Fruit fly (Drosophila melanogaster) whole organism, embryonic: ENCODE measurements around the gene CG5355.

ENCODE experiments used
- BtbVII ChIP-seq: fragments of 200-800 bp; sonication (Bioruptor generic); optimal IDR thresholded peaks from 3 replicates; lab custom pipeline; 2017; ENCODE audit warnings: missing biosample characterization, mild to moderate bottlenecking, missing genetic modification characterization
- Bteb2 ChIP-seq: fragments of 200-800 bp; sonication (Bioruptor generic); optimal IDR thresholded peaks from 2 replicates; lab custom pipeline; 2016; ENCODE audit warnings: missing biosample characterization, missing genetic modification characterization
- CG10979 ChIP-seq: fragments of 200-800 bp; sonication (Bioruptor generic); optimal IDR thresholded peaks from 2 replicates; lab custom pipeline; 2018; ENCODE audit warnings: missing biosample characterization, mild to moderate bottlenecking, missing genetic modification characterization, moderate library complexity
- CG11456 ChIP-seq: fragments of 200-800 bp; sonication (Bioruptor generic); IDR thresholded peaks from 3 replicates; pipeline ENCODE4 v1.3.6; 2022; ENCODE audit warnings: missing biosample characterization, missing genetic modification characterization
- CG11560 ChIP-seq: fragments of 200-800 bp; sonication (Bioruptor generic); IDR thresholded peaks from 3 replicates; pipeline ENCODE4 v1.3.6; 2022; ENCODE audit warnings: missing biosample characterization, missing genetic modification characterization
- CG11723 ChIP-seq: fragments of 200-800 bp; sonication (Bioruptor generic); optimal IDR thresholded peaks from 2 replicates; lab custom pipeline; 2017; ENCODE audit warnings: missing biosample characterization, mild to moderate bottlenecking, missing genetic modification characterization
- CG12299 ChIP-seq: fragments of 200-800 bp; sonication (Bioruptor generic); optimal IDR thresholded peaks from 2 replicates; lab custom pipeline; 2018; ENCODE audit warnings: missing biosample characterization, mild to moderate bottlenecking, missing genetic modification characterization
- CG12659 ChIP-seq: fragments of 200-800 bp; sonication (Bioruptor generic); optimal IDR thresholded peaks from 3 replicates; lab custom pipeline; 2017; ENCODE audit warnings: mild to moderate bottlenecking, missing biosample characterization, missing genetic modification reagents, missing genetic modification characterization
- CG14965 ChIP-seq: fragments of 200-800 bp; sonication (Bioruptor generic); optimal IDR thresholded peaks from 2 replicates; lab custom pipeline; 2016; ENCODE audit warnings: missing biosample characterization, missing genetic modification characterization, borderline replicate concordance
- CG1603 ChIP-seq: fragments of 200-800 bp; sonication (Bioruptor generic); optimal IDR thresholded peaks from 2 replicates; lab custom pipeline; 2019; ENCODE audit warnings: missing biosample characterization, mild to moderate bottlenecking, missing genetic modification characterization, moderate library complexity
- CG17802 ChIP-seq: fragments of 200-800 bp; sonication (Bioruptor generic); optimal IDR thresholded peaks from 2 replicates; lab custom pipeline; 2018; ENCODE audit warnings: missing biosample characterization, mild to moderate bottlenecking, missing genetic modification characterization, moderate library complexity
- CG2875 ChIP-seq: fragments of 200-800 bp; sonication (Bioruptor generic); optimal IDR thresholded peaks from 2 replicates; lab custom pipeline; 2017; ENCODE audit warnings: missing biosample characterization, mild to moderate bottlenecking, missing genetic modification characterization, missing genetic modification reagents
- CG3847 ChIP-seq: fragments of 200-800 bp; sonication (Bioruptor generic); IDR thresholded peaks from 2 replicates; pipeline ENCODE4 v1.3.6; 2022; ENCODE audit warnings: missing biosample characterization, missing genetic modification characterization
- CG4328 ChIP-seq: fragments of 200-800 bp; sonication (Bioruptor generic); optimal IDR thresholded peaks from 3 replicates; lab custom pipeline; 2017; ENCODE audit warnings: missing biosample characterization, missing genetic modification reagents, missing genetic modification characterization
- CG4360 ChIP-seq: fragments of 200-800 bp; sonication (Bioruptor generic); IDR thresholded peaks from 2 replicates; pipeline ENCODE4 v1.3.6; 2022; ENCODE audit warnings: missing biosample characterization, missing genetic modification characterization
- CG6791 ChIP-seq: fragments of 200-800 bp; sonication (Bioruptor generic); IDR thresholded peaks from 3 replicates; pipeline ENCODE4 v1.3.6; 2022; ENCODE audit warnings: missing biosample characterization, missing genetic modification characterization; ENCODE audit not compliant: partially characterized antibody
- CTCF ChIP-seq: fragments of 200-800 bp; sonication (Bioruptor generic); optimal IDR thresholded peaks from 2 replicates; lab custom pipeline; 2017; ENCODE audit warnings: missing biosample characterization, mild to moderate bottlenecking, missing genetic modification characterization, moderate library complexity
- Dll ChIP-seq: fragments of 200-800 bp; sonication (Bioruptor generic); IDR thresholded peaks from 4 replicates; pipeline ENCODE4 v1.3.6; 2022; ENCODE audit warnings: missing biosample characterization, missing genetic modification characterization; ENCODE audit not compliant: partially characterized antibody
- ERR ChIP-seq: fragments of 200-800 bp; sonication (Bioruptor generic); optimal IDR thresholded peaks from 2 replicates; lab custom pipeline; 2016; ENCODE audit warnings: missing biosample characterization, missing genetic modification characterization
- Eip74EF ChIP-seq, 2 experiments: fragments of 200-800 bp in 1 of 2; fragments of >200 bp in 1 of 2; sonication (Bioruptor generic) in 1 of 2; optimal IDR thresholded peaks; 2 replicates each; lab custom pipeline; 2017 to 2019; ENCODE audit warnings: missing biosample characterization in 2 of 2, missing genetic modification characterization in 2 of 2, mild to moderate bottlenecking in 1 of 2, moderate library complexity in 1 of 2
- Ets65A ChIP-seq: fragments of 200-800 bp; sonication (Bioruptor generic); peaks from one replicate; lab custom pipeline; 2016; ENCODE audit warnings: missing biosample characterization, missing genetic modification characterization
- Gsc ChIP-seq: fragments of 200-800 bp; sonication (Bioruptor generic); IDR thresholded peaks from 2 replicates; pipeline ENCODE4 v1.3.6; 2022; ENCODE audit warnings: missing biosample characterization, missing genetic modification characterization
- Med ChIP-seq: fragments of 200-800 bp; sonication (Bioruptor generic); peaks from one replicate; lab custom pipeline; 2016; ENCODE audit warnings: missing biosample characterization, missing genetic modification characterization, mild to moderate bottlenecking, inconsistent platforms, moderate library complexity
- Mes4 ChIP-seq: fragments of 200-800 bp; sonication (Bioruptor generic); optimal IDR thresholded peaks from 2 replicates; lab custom pipeline; 2016; ENCODE audit warnings: missing biosample characterization, missing genetic modification characterization
- Myb ChIP-seq: fragments of 200-800 bp; sonication (Bioruptor generic); optimal IDR thresholded peaks from 2 replicates; lab custom pipeline; 2016; ENCODE audit warnings: missing biosample characterization, missing genetic modification characterization
- NC2β ChIP-seq: fragments of 200-800 bp; sonication (Bioruptor generic); optimal IDR thresholded peaks from 2 replicates; lab custom pipeline; 2016; ENCODE audit warnings: missing biosample characterization, missing genetic modification characterization
- NK7.1 ChIP-seq: fragments of 200-800 bp; sonication (Bioruptor generic); optimal IDR thresholded peaks from 3 replicates; lab custom pipeline; 2016; ENCODE audit warnings: missing biosample characterization, missing genetic modification characterization
- Oaz ChIP-seq: fragments of 200-800 bp; sonication (Bioruptor generic); IDR thresholded peaks from 2 replicates; pipeline ENCODE4 v1.3.6; 2022; ENCODE audit warnings: missing biosample characterization, missing genetic modification characterization
- Oli ChIP-seq: fragments of 200-800 bp; sonication (Bioruptor generic); optimal IDR thresholded peaks from 2 replicates; lab custom pipeline; 2018; ENCODE audit warnings: missing biosample characterization, mild to moderate bottlenecking, missing genetic modification characterization, moderate library complexity
- Spps ChIP-seq: fragments of 200-800 bp; sonication (Bioruptor generic); optimal IDR thresholded peaks from 2 replicates; lab custom pipeline; 2018; ENCODE audit warnings: missing biosample characterization, mild to moderate bottlenecking, missing genetic modification characterization
- ash1 ChIP-seq: fragments of 200-800 bp; sonication (Bioruptor generic); optimal IDR thresholded peaks from 2 replicates; lab custom pipeline; 2018; ENCODE audit warnings: missing biosample characterization, mild to moderate bottlenecking, missing genetic modification characterization
- az2 ChIP-seq: fragments of 200-800 bp; sonication (Bioruptor generic); optimal IDR thresholded peaks from 3 replicates; lab custom pipeline; 2016; ENCODE audit warnings: missing biosample characterization, missing genetic modification characterization
- btn ChIP-seq: fragments of 200-800 bp; sonication (Bioruptor generic); optimal IDR thresholded peaks from 2 replicates; lab custom pipeline; 2016; ENCODE audit warnings: missing biosample characterization, missing genetic modification characterization
- chn ChIP-seq: fragments of 200-800 bp; sonication (Bioruptor generic); optimal IDR thresholded peaks from 2 replicates; lab custom pipeline; 2016; ENCODE audit warnings: missing biosample characterization, missing genetic modification characterization
- cwo ChIP-seq: fragments of 200-800 bp; sonication (Bioruptor generic); optimal IDR thresholded peaks from 3 replicates; lab custom pipeline; 2017; ENCODE audit warnings: missing biosample characterization, missing genetic modification characterization, mild to moderate bottlenecking, moderate library complexity, missing genetic modification reagents
- emc ChIP-seq: fragments of 200-800 bp; sonication (Bioruptor generic); optimal IDR thresholded peaks from 2 replicates; lab custom pipeline; 2016; ENCODE audit warnings: missing biosample characterization, missing genetic modification characterization
- fd96Cb ChIP-seq: fragments of 200-800 bp; sonication (Bioruptor generic); optimal IDR thresholded peaks from 2 replicates; lab custom pipeline; 2018; ENCODE audit warnings: missing biosample characterization, mild to moderate bottlenecking, missing genetic modification characterization, moderate library complexity
- gt ChIP-seq: fragments of 200-800 bp; sonication (Bioruptor generic); IDR thresholded peaks from 2 replicates; pipeline ENCODE4 v1.3.6; 2022; ENCODE audit warnings: missing biosample characterization, missing genetic modification characterization
- hkb ChIP-seq, 2 experiments: fragments of 200-800 bp in 1 of 2; fragments of >200 bp in 1 of 2; sonication (Bioruptor generic) in 1 of 2; IDR thresholded peaks in 1 of 2; optimal IDR thresholded peaks in 1 of 2; 2 replicates each; pipeline versions ENCODE4 v1.3.6 to Lab custom; 2017 to 2022; ENCODE audit warnings: missing biosample characterization in 1 of 2, missing genetic modification characterization in 1 of 2
- ind ChIP-seq: fragments of 200-800 bp; sonication (Bioruptor generic); optimal IDR thresholded peaks from 3 replicates; lab custom pipeline; 2016; ENCODE audit warnings: missing biosample characterization, missing genetic modification characterization
- jumu ChIP-seq: fragments of 200-800 bp; sonication (Bioruptor generic); optimal IDR thresholded peaks from 3 replicates; lab custom pipeline; 2016; ENCODE audit warnings: missing biosample characterization, missing genetic modification characterization
- org-1 ChIP-seq: fragments of 200-800 bp; sonication (Bioruptor generic); optimal IDR thresholded peaks from 2 replicates; lab custom pipeline; 2017; ENCODE audit warnings: missing biosample characterization, missing genetic modification characterization
- p53 ChIP-seq: fragments of 200-800 bp; sonication (Bioruptor generic); optimal IDR thresholded peaks from 2 replicates; lab custom pipeline; 2016; ENCODE audit warnings: missing biosample characterization, missing genetic modification characterization
- sim ChIP-seq: fragments of 200-800 bp; sonication (Bioruptor generic); IDR thresholded peaks from 2 replicates; pipeline ENCODE4 v1.3.6; 2022; ENCODE audit warnings: missing biosample characterization, missing genetic modification characterization
- tin ChIP-seq: fragments of 200-800 bp; sonication (Bioruptor generic); optimal IDR thresholded peaks from 3 replicates; lab custom pipeline; 2016; ENCODE audit warnings: missing biosample characterization, missing genetic modification characterization
- tna ChIP-seq: fragments of 200-800 bp; sonication (Bioruptor generic); IDR thresholded peaks from 2 replicates; pipeline ENCODE4 v1.3.6; 2022; ENCODE audit warnings: missing biosample characterization, missing genetic modification characterization; ENCODE audit not compliant: partially characterized antibody
- twi ChIP-seq: fragments of 200-800 bp; optimal IDR thresholded peaks from 2 replicates; lab custom pipeline; 2019; ENCODE audit warnings: missing biosample characterization, mild to moderate bottlenecking, missing genetic modification characterization, moderate library complexity
- wek ChIP-seq: fragments of 200-800 bp; sonication (Bioruptor generic); optimal IDR thresholded peaks from 3 replicates; lab custom pipeline; 2018; ENCODE audit warnings: missing biosample characterization, mild to moderate bottlenecking, missing genetic modification characterization, moderate library complexity

CG5355 gene

dm6 chr2L:10375464-10376236 lies 37.6 kb downstream of the CG5355 start, which contains the start of the genes CG33303 and dpr19 (continued):
- TF ChIP-seq gt (GFP tag; lab: Robert Waterston, UW), result no peak
- peak; percentile 54 for TF ChIP-seq tin (GFP tag; lab: Kevin White, UChicago)
- peak; percentile 64 for TF ChIP-seq Oli (tag; lab: Kevin White, UChicago)
- no peak for TF ChIP-seq Bteb2
- TF ChIP-seq NK7.1 (GFP tag; lab: Kevin White, UChicago), result no peak
- peak; percentile 71 for TF ChIP-seq twi (tag; lab: Kevin White, UChicago)
- TF ChIP-seq Gsc (GFP tag; lab: Robert Waterston, UW), result no peak
- TF ChIP-seq CG12299 (tag; lab: Kevin White, UChicago), result peak; percentile 81
- TF ChIP-seq Oaz (GFP tag; lab: Robert Waterston, UW), result no peak
- no peak for TF ChIP-seq jumu (GFP tag; lab: Kevin White, UChicago)
- peak; percentile 95 for TF ChIP-seq wek (GFP tag; lab: Kevin White, UChicago)
- TF ChIP-seq ind (GFP tag; lab: Kevin White, UChicago), result peak; percentile 43
- TF ChIP-seq sim (GFP tag; lab: Robert Waterston, UW), result 0 out of 2 replicates have a peak, but pooled peaks have one; percentile 45
- TF ChIP-seq fd96Cb (tag; lab: Kevin White, UChicago), result peak; percentile 66
- 0 out of 3 replicates have a peak, but pooled peaks have one; percentile 13 for TF ChIP-seq CG11456 (GFP tag; lab: Robert Waterston, UW)
- no peak for TF ChIP-seq btn
- TF ChIP-seq Ets65A (GFP tag; lab: Kevin White, UChicago), result no peak
- TF ChIP-seq CG4360 (GFP tag; lab: Robert Waterston, UW), result 0 out of 2 replicates have a peak, but pooled peaks have one; percentile 7
- TF ChIP-seq Eip74EF (GFP tag; optimal IDR thresholded peaks at IDR 0.05; lab: Kevin White, UChicago), result peak in 1 of 2 experiments; percentile 79
- peak; percentile 54 for TF ChIP-seq az2 (GFP tag; lab: Kevin White, UChicago)
- no peak for TF ChIP-seq Mes4 (GFP tag; lab: Kevin White, UChicago)
- TF ChIP-seq Med (GFP tag; lab: Kevin White, UChicago), result peak; percentile 68
- TF ChIP-seq chn (GFP tag; lab: Kevin White, UChicago), result no peak
- TF ChIP-seq Spps (tag; lab: Kevin White, UChicago), result peak; percentile 67
- TF ChIP-seq p53 (GFP tag; lab: Kevin White, UChicago), result no peak
- TF ChIP-seq CG14965 (GFP tag; lab: Kevin White, UChicago), result no peak
- TF ChIP-seq CG12659, result peak; percentile 86
- TF ChIP-seq ash1 (GFP tag; lab: Kevin White, UChicago), result no peak
- no peak for TF ChIP-seq tna
- TF ChIP-seq CG1603 (tag; lab: Kevin White, UChicago), result peak; percentile 16
- no peak for TF ChIP-seq NC2β
- TF ChIP-seq ERR (GFP tag; lab: Kevin White, UChicago), result no peak
- peak; percentile 41; the same call in 1 of the 2 replicates for TF ChIP-seq CG3847 (GFP tag; lab: Robert Waterston, UW)
- TF ChIP-seq Dll, result peak; percentile 38; the same call in 1 of the 4 replicates
- TF ChIP-seq CG10979 (tag; lab: Kevin White, UChicago), result peak; percentile 84
- TF ChIP-seq CG11723 (GFP tag; lab: Kevin White, UChicago), result peak; percentile 9
- no peak for TF ChIP-seq emc (GFP tag; lab: Kevin White, UChicago)
- TF ChIP-seq CG6791 (GFP tag; lab: Robert Waterston, UW), result no peak
- TF ChIP-seq BtbVII (GFP tag; lab: Kevin White, UChicago), result peak; percentile 49
- TF ChIP-seq hkb (optimal IDR thresholded peaks at IDR 0.05; lab: Kevin White, UChicago), result no peak
- TF ChIP-seq hkb (GFP tag; IDR thresholded peaks at IDR 0.05; lab: Robert Waterston, UW), result peak; percentile 78
- peak; percentile 15 for TF ChIP-seq CTCF (GFP tag; lab: Kevin White, UChicago)
- TF ChIP-seq Myb (GFP tag; lab: Kevin White, UChicago), result no peak
- peak; percentile 62 for TF ChIP-seq cwo (GFP tag; lab: Kevin White, UChicago)
- TF ChIP-seq CG17802, result peak; percentile 18
- TF ChIP-seq CG4328 (GFP tag; lab: Kevin White, UChicago), result peak; percentile 74
- no peak for TF ChIP-seq org-1
- peak; percentile 36 for TF ChIP-seq CG2875 (GFP tag; lab: Kevin White, UChicago)
- TF ChIP-seq CG11560 (tag; lab: Robert Waterston, UW), result no peak
